Worm (Caenorhabditis elegans): ENCODE results near the gene C26B9.1.

- TF ChIP-seq nhr-12 (tag; optimal IDR thresholded peaks at IDR 0.05) (no peak), aha-1 (tag; optimal IDR thresholded peaks at IDR 0.05) (no peak), snpc-4 (tag; optimal IDR thresholded peaks at IDR 0.05) (no peak), fkh-10 (GFP tag; optimal IDR thresholded peaks at IDR 0.05) (no peak), pqm-1 (tag; optimal IDR thresholded peaks at IDR 0.05) (no peak), ceh-82 (tag; optimal IDR thresholded peaks at IDR 0.05) (no peak), unc-62 (GFP tag; optimal IDR thresholded peaks at IDR 0.05) (no peak), C16A3.4 (tag; optimal IDR thresholded peaks at IDR 0.05) (no peak), egl-27 (tag; optimal IDR thresholded peaks at IDR 0.05) (no peak), nhr-237 (tag; optimal IDR thresholded peaks at IDR 0.05) (no peak), rnt-1 (tag; optimal IDR thresholded peaks at IDR 0.05) (no peak)
Observed at ce11 chrX:5386558-5386957, 42.2 kb downstream of the C26B9.1 start, which contains the start of gene kcnl-3.
